Fruit fly (Drosophila melanogaster): ENCODE results near the gene Zcchc7.
A peak's percentile ranks its signal among the peaks of the same experiment; 100 is the strongest.

Zcchc7 gene

dm6 chr3L:16886179-16886930, 41.2 kb downstream of the Zcchc7 start:
- TF ChIP-seq rn (GFP tag; IDR thresholded peaks at IDR 0.05) (no peak), CG12605 (GFP tag; IDR thresholded peaks at IDR 0.05) (peak; percentile 67), CG4496 (GFP tag; IDR thresholded peaks at IDR 0.05) (peak; percentile 34; the same call in 2 of the 3 replicates), fd96Ca (GFP tag; IDR thresholded peaks at IDR 0.05) (no peak), Ets98B (GFP tag; IDR thresholded peaks at IDR 0.05) (peak; percentile 17; the same call in 1 of the 2 replicates), CG32121 (GFP tag; IDR thresholded peaks at IDR 0.05) (peak; percentile 32; the same call in 1 of the 2 replicates), Pif1A (GFP tag; optimal IDR thresholded peaks at IDR 0.05) (no peak), CG14655 (GFP tag; optimal IDR thresholded peaks at IDR 0.05) (peak; percentile 42), CG10348 (GFP tag; IDR thresholded peaks at IDR 0.05) (no peak)

dm6 chr3L:16887272-16887671, 42.1 kb downstream of the Zcchc7 start:
- TF ChIP-seq CG10348 (GFP tag; IDR thresholded peaks at IDR 0.05), result no peak
- TF ChIP-seq Ets98B (GFP tag; IDR thresholded peaks at IDR 0.05), result no peak
- no peak for TF ChIP-seq CG12605 (GFP tag; IDR thresholded peaks at IDR 0.05)
- no peak for TF ChIP-seq rn (GFP tag; IDR thresholded peaks at IDR 0.05)
- TF ChIP-seq gl (tag; optimal IDR thresholded peaks at IDR 0.05), result no peak
- no peak for TF ChIP-seq CG14655 (GFP tag; optimal IDR thresholded peaks at IDR 0.05)
- no peak for TF ChIP-seq CG13204 (GFP tag; optimal IDR thresholded peaks at IDR 0.05)
- TF ChIP-seq CG15710 (tag; optimal IDR thresholded peaks at IDR 0.05), result no peak
- no peak for TF ChIP-seq Pif1B (GFP tag; optimal IDR thresholded peaks at IDR 0.05)
- TF ChIP-seq EcR (GFP tag; optimal IDR thresholded peaks at IDR 0.05), result no peak
- TF ChIP-seq CG34367 (tag; optimal IDR thresholded peaks at IDR 0.05), result no peak
- no peak for TF ChIP-seq fd96Ca (GFP tag; IDR thresholded peaks at IDR 0.05)
- TF ChIP-seq CG8301 (tag; optimal IDR thresholded peaks at IDR 0.05), result no peak
- TF ChIP-seq D1 (tag; optimal IDR thresholded peaks at IDR 0.05), result no peak
- no peak for TF ChIP-seq Snoo (tag; optimal IDR thresholded peaks at IDR 0.05)
- TF ChIP-seq CG8159 (tag; optimal IDR thresholded peaks at IDR 0.05), result no peak
- no peak for TF ChIP-seq CG4496 (GFP tag; IDR thresholded peaks at IDR 0.05)
- no peak for TF ChIP-seq Pif1A (GFP tag; optimal IDR thresholded peaks at IDR 0.05)

dm6 chr3L:16889545-16889944, 44.4 kb downstream of the Zcchc7 start:
- no peak for TF ChIP-seq gl (tag; optimal IDR thresholded peaks at IDR 0.05)

- TF ChIP-seq fd96Ca (GFP tag; IDR thresholded peaks at IDR 0.05), result peak; percentile 83
- peak; percentile 70 for TF ChIP-seq Snoo (tag; optimal IDR thresholded peaks at IDR 0.05)
- TF ChIP-seq CG14655 (GFP tag; optimal IDR thresholded peaks at IDR 0.05), result peak; percentile 92
- peak; percentile 83 for TF ChIP-seq CG9948 (tag; optimal IDR thresholded peaks at IDR 0.05)
- peak; percentile 75 for TF ChIP-seq CG8159 (tag; optimal IDR thresholded peaks at IDR 0.05)
- TF ChIP-seq CG32121 (GFP tag; IDR thresholded peaks at IDR 0.05), result peak; percentile 86
- TF ChIP-seq CG13204 (GFP tag; optimal IDR thresholded peaks at IDR 0.05), result peak; percentile 97
- TF ChIP-seq EcR (GFP tag; optimal IDR thresholded peaks at IDR 0.05), result peak; percentile 65
- TF ChIP-seq D1 (tag; optimal IDR thresholded peaks at IDR 0.05), result peak; percentile 35
- TF ChIP-seq rn (GFP tag; IDR thresholded peaks at IDR 0.05), result peak; percentile 72
- TF ChIP-seq Pif1B (GFP tag; optimal IDR thresholded peaks at IDR 0.05), result peak; percentile 80
- peak; percentile 92 for TF ChIP-seq CG4496 (GFP tag; IDR thresholded peaks at IDR 0.05)
- TF ChIP-seq gl (tag; optimal IDR thresholded peaks at IDR 0.05), result peak; percentile 27
- peak; percentile 58 for TF ChIP-seq CG10348 (GFP tag; IDR thresholded peaks at IDR 0.05)
- peak; percentile 88 for TF ChIP-seq Pif1A (GFP tag; optimal IDR thresholded peaks at IDR 0.05)
- TF ChIP-seq CG34367 (tag; optimal IDR thresholded peaks at IDR 0.05), result peak; percentile 82
- peak; percentile 77 for TF ChIP-seq CG15710 (tag; optimal IDR thresholded peaks at IDR 0.05)
- peak; percentile 69 for TF ChIP-seq CG12605 (GFP tag; IDR thresholded peaks at IDR 0.05)
- TF ChIP-seq CG17806 (tag; optimal IDR thresholded peaks at IDR 0.05), result peak; percentile 76
- peak; percentile 86 for TF ChIP-seq Ets98B (GFP tag; IDR thresholded peaks at IDR 0.05)
- peak; percentile 90 for TF ChIP-seq CG8301 (tag; optimal IDR thresholded peaks at IDR 0.05)
Measured at dm6 chr3L:16890650-16891336, 45.6 kb downstream of the Zcchc7 start.

dm6 chr3L:16891914-16892313, 46.7 kb downstream of the Zcchc7 start:
- TF ChIP-seq CG34367 (tag; optimal IDR thresholded peaks at IDR 0.05) (no peak), CG4496 (GFP tag; IDR thresholded peaks at IDR 0.05) (no peak), EcR (GFP tag; optimal IDR thresholded peaks at IDR 0.05) (peak; percentile 31), CG10348 (GFP tag; IDR thresholded peaks at IDR 0.05) (no peak), rn (GFP tag; IDR thresholded peaks at IDR 0.05) (no peak), CG9948 (tag; optimal IDR thresholded peaks at IDR 0.05) (no peak)

- TF ChIP-seq Ets98B (GFP tag; IDR thresholded peaks at IDR 0.05), result peak; percentile 66
- no peak for TF ChIP-seq CG10348 (GFP tag; IDR thresholded peaks at IDR 0.05)
- TF ChIP-seq Pif1A (GFP tag; optimal IDR thresholded peaks at IDR 0.05), result no peak
- TF ChIP-seq CG17806 (tag; optimal IDR thresholded peaks at IDR 0.05), result peak; percentile 46
- TF ChIP-seq fd96Ca (GFP tag; IDR thresholded peaks at IDR 0.05), result 0 out of 3 replicates have a peak, but pooled peaks have one; percentile 25
- TF ChIP-seq EcR (GFP tag; optimal IDR thresholded peaks at IDR 0.05), result peak; percentile 59
- peak; percentile 64 for TF ChIP-seq CG8301 (tag; optimal IDR thresholded peaks at IDR 0.05)
- no peak for TF ChIP-seq D1 (tag; optimal IDR thresholded peaks at IDR 0.05)
- peak; percentile 75; the same call in 2 of the 3 replicates for TF ChIP-seq CG4496 (GFP tag; IDR thresholded peaks at IDR 0.05)
- peak; percentile 62 for TF ChIP-seq CG14655 (GFP tag; optimal IDR thresholded peaks at IDR 0.05)
- TF ChIP-seq CG9948 (tag; optimal IDR thresholded peaks at IDR 0.05), result peak; percentile 47
- no peak for TF ChIP-seq CG13204 (GFP tag; optimal IDR thresholded peaks at IDR 0.05)
- no peak for TF ChIP-seq gl (tag; optimal IDR thresholded peaks at IDR 0.05)
- peak; percentile 59 for TF ChIP-seq CG15710 (tag; optimal IDR thresholded peaks at IDR 0.05)
- no peak for TF ChIP-seq CG12605 (GFP tag; IDR thresholded peaks at IDR 0.05)
- TF ChIP-seq CG8159 (tag; optimal IDR thresholded peaks at IDR 0.05), result peak; percentile 10
- peak; percentile 73 for TF ChIP-seq CG32121 (GFP tag; IDR thresholded peaks at IDR 0.05)
- TF ChIP-seq CG34367 (tag; optimal IDR thresholded peaks at IDR 0.05), result peak; percentile 39
Measured at dm6 chr3L:16892728-16893271, 47.6 kb downstream of the Zcchc7 start.

All from whole organism, pupa.